Worm (Caenorhabditis elegans) whole organism, L4/young adult: ENCODE results near the gene C17B7.3.

ENCODE experiments used
- W03F9.2 ChIP-seq: fragments of 150-350 bp; optimal IDR thresholded peaks from 2 replicates; lab custom pipeline; 2014; ENCODE audit warnings: missing biosample characterization, missing genetic modification characterization
- dao-5 ChIP-seq: sonication (generic microtip); optimal IDR thresholded peaks from 2 replicates; lab custom pipeline; 2016; ENCODE audit warnings: missing genotype, missing genetic modification characterization, moderate library complexity, missing compliant biosample characterization
- him-1 ChIP-seq: sonication (generic microtip); optimal IDR thresholded peaks from 2 replicates; lab custom pipeline; 2016; ENCODE audit warnings: missing genotype, missing genetic modification reagents, missing genetic modification characterization, missing compliant biosample characterization

- TF ChIP-seq him-1 (tag; lab: Kevin White, UChicago) (no peak), W03F9.2 (tag; lab: Kevin White, UChicago) (no peak), dao-5 (tag; lab: Kevin White, UChicago) (no peak)
These were observed 3.6 kb upstream of the C17B7.3 start, which contains the start of gene C17B7.4 for ce11 chrV:3339009-3339408.
